Worm (Caenorhabditis elegans) whole organism, mixed stage, embryonic: ENCODE data around the gene C08F1.11.
A peak's percentile ranks its signal among the peaks of the same experiment; 100 is the strongest.

Experiments used
- M03D4.4 ChIP-seq: sonication (generic microtip); optimal IDR thresholded peaks from 2 replicates; lab custom pipeline; 2017; ENCODE audit warnings: mild to moderate bottlenecking, missing genetic modification characterization, missing compliant biosample characterization
- ceh-39 ChIP-seq: fragments of 150-350 bp; optimal IDR thresholded peaks from 2 replicates; lab custom pipeline; 2014; ENCODE audit warnings: missing biosample characterization, missing genetic modification characterization
- ceh-43 ChIP-seq: fragments of 200-800 bp; sonication (Bioruptor generic); optimal IDR thresholded peaks from 2 replicates; lab custom pipeline; 2018; ENCODE audit warnings: mild to moderate bottlenecking, missing genetic modification characterization, moderate library complexity, missing compliant biosample characterization
- ces-1 ChIP-seq: fragments of 150-350 bp; optimal IDR thresholded peaks from 2 replicates; lab custom pipeline; 2014; ENCODE audit warnings: missing biosample characterization, missing genetic modification reagents, missing genetic modification characterization
- cnd-1 ChIP-seq: fragments of 200-800 bp; sonication (Bioruptor generic); optimal IDR thresholded peaks from 2 replicates; lab custom pipeline; 2018; ENCODE audit warnings: mild to moderate bottlenecking, missing genetic modification characterization, missing compliant biosample characterization
- drap-1 ChIP-seq: fragments of 200-800 bp; sonication (Bioruptor generic); optimal IDR thresholded peaks from 3 replicates; lab custom pipeline; 2018; ENCODE audit warnings: mild to moderate bottlenecking, missing genetic modification characterization, missing compliant biosample characterization
- elt-1 ChIP-seq: sonication (generic microtip); optimal IDR thresholded peaks from 2 replicates; lab custom pipeline; 2017; ENCODE audit warnings: missing genetic modification characterization, mild to moderate bottlenecking, missing compliant biosample characterization, antibody characterized with exemption, moderate library complexity, borderline replicate concordance; ENCODE audit not compliant: insufficient read depth
- elt-3 ChIP-seq: fragments of 150-350 bp; optimal IDR thresholded peaks from 2 replicates; lab custom pipeline; 2014; ENCODE audit warnings: missing biosample characterization, missing genetic modification characterization
- flh-1 ChIP-seq: fragments of 200-800 bp; sonication (Bioruptor generic); optimal IDR thresholded peaks from 2 replicates; lab custom pipeline; 2018; ENCODE audit warnings: mild to moderate bottlenecking, missing genetic modification characterization, moderate library complexity, missing compliant biosample characterization
- ham-2 ChIP-seq: fragments of 200-800 bp; sonication (Bioruptor generic); optimal IDR thresholded peaks from 2 replicates; lab custom pipeline; 2018; ENCODE audit warnings: mild to moderate bottlenecking, missing genetic modification characterization, missing compliant biosample characterization
- hlh-1 ChIP-seq: fragments of 150-350 bp; optimal IDR thresholded peaks from 2 replicates; lab custom pipeline; 2014; ENCODE audit warnings: missing biosample characterization, missing genetic modification reagents, missing genetic modification characterization
- lin-13 ChIP-seq: fragments of 150-350 bp; optimal IDR thresholded peaks from 2 replicates; lab custom pipeline; 2014; ENCODE audit warnings: missing biosample characterization, missing genetic modification characterization
- lin-32 ChIP-seq: fragments of 200-800 bp; sonication (Bioruptor generic); optimal IDR thresholded peaks from 2 replicates; lab custom pipeline; 2018; ENCODE audit warnings: mild to moderate bottlenecking, missing genetic modification characterization, missing compliant biosample characterization
- lsy-2 ChIP-seq: fragments of 150-350 bp; optimal IDR thresholded peaks from 2 replicates; lab custom pipeline; 2014; ENCODE audit warnings: missing biosample characterization, missing genetic modification characterization
- mep-1 ChIP-seq: fragments of 150-350 bp; optimal IDR thresholded peaks from 2 replicates; lab custom pipeline; 2017; ENCODE audit warnings: missing biosample characterization, missing genetic modification reagents, missing genetic modification characterization, inconsistent platforms
- mls-2 ChIP-seq: sonication (generic microtip); optimal IDR thresholded peaks from 2 replicates; lab custom pipeline; 2016; ENCODE audit warnings: mild to moderate bottlenecking, missing genetic modification characterization, moderate library complexity, missing compliant biosample characterization
- nhr-12 ChIP-seq: fragments of 150-350 bp; optimal IDR thresholded peaks from 2 replicates; lab custom pipeline; 2014; ENCODE audit warnings: missing biosample characterization, missing genetic modification characterization
- nhr-2 ChIP-seq: fragments of 150-350 bp; optimal IDR thresholded peaks from 2 replicates; lab custom pipeline; 2014; ENCODE audit warnings: missing biosample characterization, missing genetic modification characterization
- nhr-237 ChIP-seq: fragments of 150-350 bp; optimal IDR thresholded peaks from 2 replicates; lab custom pipeline; 2014; ENCODE audit warnings: missing biosample characterization, missing genetic modification characterization
- nhr-28 ChIP-seq: fragments of 150-350 bp; optimal IDR thresholded peaks from 2 replicates; lab custom pipeline; 2014; ENCODE audit warnings: missing biosample characterization, missing genetic modification characterization
- nhr-76 ChIP-seq: sonication (generic microtip); optimal IDR thresholded peaks from 2 replicates; lab custom pipeline; 2017; ENCODE audit warnings: missing biosample characterization, missing genetic modification characterization
- pha-4 ChIP-seq: fragments of 150-350 bp; optimal IDR thresholded peaks from 2 replicates; lab custom pipeline; 2018; ENCODE audit warnings: missing biosample characterization, missing genetic modification reagents, missing genetic modification characterization
- sem-2 ChIP-seq: fragments of 200-800 bp; sonication (Bioruptor generic); optimal IDR thresholded peaks from 2 replicates; lab custom pipeline; 2018; ENCODE audit warnings: mild to moderate bottlenecking, missing genetic modification characterization, missing compliant biosample characterization
- snpc-4 ChIP-seq: fragments of 150-350 bp; optimal IDR thresholded peaks from 2 replicates; lab custom pipeline; 2014; ENCODE audit warnings: missing biosample characterization, missing genetic modification characterization
- sptf-1 ChIP-seq: sonication (generic microtip); optimal IDR thresholded peaks from 2 replicates; lab custom pipeline; 2017; ENCODE audit warnings: mild to moderate bottlenecking, missing genetic modification characterization, moderate library complexity, missing compliant biosample characterization
- tbx-8 ChIP-seq: fragments of 200-800 bp; sonication (Bioruptor generic); optimal IDR thresholded peaks from 2 replicates; lab custom pipeline; 2018; ENCODE audit warnings: mild to moderate bottlenecking, missing genetic modification characterization, moderate library complexity, missing compliant biosample characterization
- unc-120 ChIP-seq: sonication (generic microtip); optimal IDR thresholded peaks from 2 replicates; lab custom pipeline; 2017; ENCODE audit warnings: missing genetic modification characterization, missing compliant biosample characterization; ENCODE audit not compliant: poor library complexity, severe bottlenecking
- unc-39 ChIP-seq: fragments of 150-350 bp; optimal IDR thresholded peaks from 2 replicates; lab custom pipeline; 2014; ENCODE audit warnings: missing biosample characterization, missing genetic modification characterization
- unc-62 ChIP-seq: fragments of 150-350 bp; optimal IDR thresholded peaks from 2 replicates; lab custom pipeline; 2014; ENCODE audit warnings: missing biosample characterization, missing genetic modification reagents, missing genetic modification characterization
- zip-8 ChIP-seq: fragments of 150-350 bp; optimal IDR thresholded peaks from 2 replicates; lab custom pipeline; 2014; ENCODE audit warnings: missing biosample characterization, missing genetic modification characterization
- ztf-11 ChIP-seq: fragments of 150-350 bp; optimal IDR thresholded peaks from 2 replicates; lab custom pipeline; 2014; ENCODE audit warnings: missing biosample characterization, missing genetic modification characterization

The C08F1.11 gene

DNA sequence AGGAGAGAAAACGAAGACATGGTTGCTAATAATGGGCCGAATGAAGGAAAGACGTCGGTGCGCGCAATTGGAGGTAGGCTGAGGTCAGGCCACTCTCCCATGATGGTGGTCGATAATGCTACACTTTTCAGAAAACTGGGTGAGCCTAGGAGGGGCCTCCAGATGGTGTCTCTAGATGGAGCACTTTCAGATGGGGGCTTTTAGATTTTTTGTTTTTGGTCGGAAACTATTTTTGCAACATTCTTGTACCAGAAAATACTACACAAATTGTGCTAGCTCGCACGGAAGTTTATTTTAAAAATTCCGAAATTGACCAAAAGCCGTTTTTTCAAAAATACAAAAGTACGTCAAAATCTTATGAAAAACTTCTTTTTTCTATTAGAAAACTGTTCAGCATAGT is 33.6 kb upstream of the C08F1.11 start, which contains the start of gene fbxb-10:
fbxb-10 (minus strand) TSS at position 101 of the 400 bp plus-strand sequence.
- no peak for TF ChIP-seq nhr-2 (tag; lab: Kevin White, UChicago)
- TF ChIP-seq zip-8 = no peak
- TF ChIP-seq pha-4 (tag; lab: Kevin White, UChicago) = no peak
- no peak for TF ChIP-seq sptf-1 (tag; lab: Kevin White, UChicago)
- TF ChIP-seq elt-3 (tag; lab: Kevin White, UChicago) = no peak
- TF ChIP-seq ces-1 (GFP tag; lab: Kevin White, UChicago) = no peak

- TF ChIP-seq ztf-11 = no peak
- peak; percentile 59 for TF ChIP-seq hlh-1 (tag; lab: Kevin White, UChicago)
- TF ChIP-seq, all 35 proteins: peak for 1
Measured at ce11 chrII:1816053-1816452, 31.4 kb upstream of the C08F1.11 start.

DNA sequence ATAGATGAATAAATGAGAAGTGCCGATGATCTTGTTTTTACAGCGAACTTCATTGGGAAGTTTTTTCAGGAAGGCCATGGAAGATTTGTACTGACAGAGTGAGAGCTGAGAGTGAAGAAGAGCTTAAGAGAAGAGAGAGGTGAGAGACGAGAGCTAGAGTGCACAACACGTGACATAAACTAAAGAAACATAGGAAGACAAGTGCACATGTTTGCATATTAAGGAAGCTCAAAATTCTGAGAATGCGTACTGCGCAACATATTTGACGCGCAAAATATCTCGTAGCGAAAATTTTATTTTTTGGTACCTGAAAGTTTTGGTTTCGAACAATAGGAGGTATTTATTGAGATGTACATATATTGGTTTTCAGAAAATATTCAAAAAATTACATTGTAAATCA is 23.5 kb upstream of the C08F1.11 start, which contains the start of gene C08F1.8:
C08F1.8 (minus strand) TSS at position 101 of the 400 bp plus-strand sequence.
- TF ChIP-seq elt-3 (tag; lab: Kevin White, UChicago) (no peak), ham-2 (GFP tag; lab: Kevin White, UChicago) (no peak), hlh-1 (tag; lab: Kevin White, UChicago) (no peak), flh-1 (no peak), lin-32 (GFP tag; lab: Kevin White, UChicago) (no peak), nhr-12 (tag; lab: Kevin White, UChicago) (no peak), drap-1 (GFP tag; lab: Kevin White, UChicago) (no peak), lin-13 (tag; lab: Kevin White, UChicago) (no peak), mls-2 (tag; lab: Kevin White, UChicago) (no peak), ztf-11 (no peak), lsy-2 (no peak), unc-120 (tag; lab: Kevin White, UChicago) (no peak), nhr-76 (no peak), nhr-237 (tag; lab: Kevin White, UChicago) (no peak), sptf-1 (tag; lab: Kevin White, UChicago) (no peak), zip-8 (no peak), nhr-28 (tag; lab: Kevin White, UChicago) (no peak), pha-4 (tag; lab: Kevin White, UChicago) (no peak), unc-62 (no peak)

- no peak for TF ChIP-seq hlh-1 (tag; lab: Kevin White, UChicago)
- TF ChIP-seq, all 35 proteins: peak for 0
Measured at ce11 chrII:1806358-1806757, 21.7 kb upstream of the C08F1.11 start, which contains the start of gene C08F1.12. C08F1.12 (minus strand) TSS chrII:1806458.

DNA sequence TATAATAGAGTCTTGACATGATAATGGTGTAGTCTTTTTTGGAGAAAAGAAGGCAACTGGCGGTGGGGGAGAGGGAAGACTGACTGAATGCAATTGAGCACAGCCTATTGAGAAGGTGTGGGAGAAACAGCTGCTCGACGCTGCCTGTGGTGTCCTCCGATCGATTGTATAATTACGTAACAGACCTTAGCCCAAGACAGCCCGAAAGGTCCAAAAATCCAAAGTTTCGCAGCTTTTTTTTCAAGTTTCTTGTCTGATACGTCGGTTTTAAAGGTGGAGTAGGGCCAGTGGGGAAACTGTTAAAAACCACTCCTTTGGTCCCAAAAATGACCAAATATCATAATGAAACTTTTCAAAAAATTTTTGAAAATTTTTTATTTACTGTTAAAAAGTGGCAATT is 3.4 kb upstream of the C08F1.11 start, which contains the start of the genes C08F1.6 and fbxb-13:
C08F1.6 (minus strand) TSS at position 101 of the 400 bp plus-strand sequence.
fbxb-13 (plus strand) TSS at position 191 of the 400 bp plus-strand sequence.
- TF ChIP-seq cnd-1 (tag; lab: Kevin White, UChicago) (peak; percentile 48), ham-2 (GFP tag; lab: Kevin White, UChicago) (no peak), pha-4 (tag; lab: Kevin White, UChicago) (no peak), unc-120 (tag; lab: Kevin White, UChicago) (no peak), hlh-1 (tag; lab: Kevin White, UChicago) (peak; percentile 0), nhr-12 (tag; lab: Kevin White, UChicago) (no peak), unc-62 (no peak), nhr-237 (tag; lab: Kevin White, UChicago) (no peak), mep-1 (tag; lab: Kevin White, UChicago) (no peak), unc-39 (tag; lab: Kevin White, UChicago) (no peak), M03D4.4 (tag; lab: Kevin White, UChicago) (no peak), ceh-43 (GFP tag; lab: Kevin White, UChicago) (no peak), elt-1 (tag; lab: Kevin White, UChicago) (no peak), lin-32 (GFP tag; lab: Kevin White, UChicago) (peak; percentile 15), nhr-28 (tag; lab: Kevin White, UChicago) (no peak), snpc-4 (tag; lab: Kevin White, UChicago) (no peak), ztf-11 (no peak), ceh-39 (no peak), tbx-8 (GFP tag; lab: Kevin White, UChicago) (no peak), nhr-76 (no peak), zip-8 (no peak), ces-1 (GFP tag; lab: Kevin White, UChicago) (no peak), lin-13 (tag; lab: Kevin White, UChicago) (no peak), sem-2 (GFP tag; lab: Kevin White, UChicago) (no peak)
